Worm (Caenorhabditis elegans) whole organism, L1 larva: ENCODE results near the gene wht-7.
A peak's percentile ranks its signal among the peaks of the same experiment; 100 is the strongest.

Experiments
- Y116A8C.19 ChIP-seq: sonication (generic microtip); optimal IDR thresholded peaks from 2 replicates; lab custom pipeline; 2016; ENCODE audit warnings: missing compliant biosample characterization, missing genetic modification characterization, borderline replicate concordance
- blmp-1 ChIP-seq: fragments of 150-350 bp; optimal IDR thresholded peaks from 2 replicates; lab custom pipeline; 2014; ENCODE audit warnings: missing biosample characterization, missing genetic modification characterization
- ceh-8 ChIP-seq: fragments of 200-800 bp; sonication (Bioruptor generic); optimal IDR thresholded peaks from 2 replicates; lab custom pipeline; 2018; ENCODE audit warnings: mild to moderate bottlenecking, missing genetic modification characterization, moderate library complexity, missing compliant biosample characterization
- ceh-82 ChIP-seq, 3 experiments: fragments of 150-350 bp in 1 of 3; sonication (generic microtip) in 2 of 3; optimal IDR thresholded peaks; 2 replicates each; lab custom pipeline; 2014 to 2017; ENCODE audit warnings: missing biosample characterization in 3 of 3, missing genetic modification characterization in 3 of 3
- ceh-88 ChIP-seq: fragments of 200-800 bp; sonication (Bioruptor generic); IDR thresholded peaks from 2 replicates; pipeline ENCODE4 v1.3.6; 2022; ENCODE audit warnings: missing genetic modification characterization, missing compliant biosample characterization
- ces-1 ChIP-seq: fragments of 150-350 bp; optimal IDR thresholded peaks from 2 replicates; lab custom pipeline; 2014; ENCODE audit warnings: missing biosample characterization, missing genetic modification reagents, missing genetic modification characterization
- dpl-1 ChIP-seq, 3 experiments: fragments of 150-350 bp in 2 of 3; sonication (generic microtip) in 1 of 3; optimal IDR thresholded peaks; 2 replicates each; lab custom pipeline; 2014 to 2017; ENCODE audit warnings: missing biosample characterization in 3 of 3, missing genetic modification characterization in 3 of 3, missing genetic modification reagents in 3 of 3
- dsc-1 ChIP-seq: sonication (generic microtip); optimal IDR thresholded peaks from 2 replicates; lab custom pipeline; 2016; ENCODE audit warnings: mild to moderate bottlenecking, missing genetic modification characterization, missing compliant biosample characterization
- efl-1 ChIP-seq, 4 experiments: fragments of 150-350 bp; optimal IDR thresholded peaks in 3 of 4; peaks in 1 of 4; 1 replicate in 1 of 4; 2 replicates in 3 of 4; lab custom pipeline; 2014; ENCODE audit warnings: missing biosample characterization in 2 of 4, missing genetic modification characterization in 2 of 4, missing genetic modification reagents in 2 of 4
- efl-3 ChIP-seq: fragments of 200-800 bp; sonication (Bioruptor generic); optimal IDR thresholded peaks from 2 replicates; lab custom pipeline; 2018; ENCODE audit warnings: mild to moderate bottlenecking, missing genetic modification characterization, missing compliant biosample characterization
- elt-2 ChIP-seq: sonication (generic microtip); optimal IDR thresholded peaks from 2 replicates; lab custom pipeline; 2016; ENCODE audit warnings: missing genetic modification characterization, mild to moderate bottlenecking, inconsistent platforms, missing compliant biosample characterization, missing genetic modification reagents
- ets-5 ChIP-seq: fragments of 200-800 bp; sonication (Bioruptor generic); IDR thresholded peaks from 2 replicates; pipeline ENCODE4 v1.3.6; 2022; ENCODE audit warnings: missing genetic modification characterization, missing compliant biosample characterization
- fkh-10 ChIP-seq: sonication (generic microtip); optimal IDR thresholded peaks from 2 replicates; lab custom pipeline; 2017; ENCODE audit warnings: missing biosample characterization, missing genetic modification reagents, missing genetic modification characterization
- fkh-8 ChIP-seq: sonication (generic microtip); optimal IDR thresholded peaks from 2 replicates; lab custom pipeline; 2016; ENCODE audit warnings: mild to moderate bottlenecking, missing genetic modification characterization, missing compliant biosample characterization
- hlh-17 ChIP-seq: fragments of 200-800 bp; sonication (Bioruptor generic); optimal IDR thresholded peaks from 2 replicates; lab custom pipeline; 2018; ENCODE audit warnings: missing genetic modification characterization, mild to moderate bottlenecking, missing compliant biosample characterization, moderate library complexity, borderline replicate concordance
- irx-1 ChIP-seq: sonication (generic microtip); optimal IDR thresholded peaks from 2 replicates; lab custom pipeline; 2016; ENCODE audit warnings: missing genetic modification characterization, missing compliant biosample characterization
- isw-1 ChIP-seq: fragments of 200-800 bp; sonication (Bioruptor generic); IDR thresholded peaks from 2 replicates; pipeline ENCODE4 v1.3.6; 2022; ENCODE audit warnings: missing genetic modification characterization, missing compliant biosample characterization
- lin-14 ChIP-seq: fragments of 200-800 bp; sonication (Bioruptor generic); optimal IDR thresholded peaks from 2 replicates; lab custom pipeline; 2018; ENCODE audit warnings: mild to moderate bottlenecking, missing genetic modification characterization, moderate library complexity, missing compliant biosample characterization
- lin-15B ChIP-seq: fragments of 150-350 bp; sonication (generic microtip); optimal IDR thresholded peaks from 3 replicates; lab custom pipeline; 2014; ENCODE audit warnings: missing biosample characterization, missing genetic modification characterization
- lin-35 ChIP-seq, 2 experiments: fragments of 150-350 bp; optimal IDR thresholded peaks; 2 replicates each; lab custom pipeline; 2014; ENCODE audit warnings: missing biosample characterization in 2 of 2, missing genetic modification characterization in 2 of 2, missing genetic modification reagents in 2 of 2
- lsy-2 ChIP-seq, 2 experiments: fragments of 150-350 bp; optimal IDR thresholded peaks; 2 replicates each; lab custom pipeline; 2014; ENCODE audit warnings: missing biosample characterization in 2 of 2, missing genetic modification characterization in 2 of 2
- mab-9 ChIP-seq: fragments of 200-800 bp; sonication (Bioruptor generic); IDR thresholded peaks from 2 replicates; pipeline ENCODE4 v1.3.6; 2022; ENCODE audit warnings: missing genetic modification reagents, missing genetic modification characterization, missing compliant biosample characterization
- mep-1 ChIP-seq: fragments of 150-350 bp; optimal IDR thresholded peaks from 2 replicates; lab custom pipeline; 2014; ENCODE audit warnings: missing biosample characterization, missing genetic modification characterization
- nhr-19 ChIP-seq: fragments of 200-800 bp; sonication (Bioruptor generic); conservative IDR thresholded peaks from 2 replicates; pipeline ENCODE4 v1.3.6; 2022; ENCODE audit warnings: missing genetic modification characterization, missing compliant biosample characterization
- nhr-20 ChIP-seq: sonication (generic microtip); optimal IDR thresholded peaks from 2 replicates; lab custom pipeline; 2016; ENCODE audit warnings: mild to moderate bottlenecking, missing genetic modification characterization, missing compliant biosample characterization
- nhr-47 ChIP-seq: sonication (generic microtip); optimal IDR thresholded peaks from 2 replicates; lab custom pipeline; 2016; ENCODE audit warnings: mild to moderate bottlenecking, missing genetic modification characterization, moderate library complexity, missing compliant biosample characterization
- nhr-71 ChIP-seq: sonication (generic microtip); optimal IDR thresholded peaks from 2 replicates; lab custom pipeline; 2016; ENCODE audit warnings: mild to moderate bottlenecking, missing genetic modification characterization, moderate library complexity, missing compliant biosample characterization
- nhr-77 ChIP-seq: fragments of 150-350 bp; optimal IDR thresholded peaks from 2 replicates; lab custom pipeline; 2014; ENCODE audit warnings: missing biosample characterization, missing genetic modification characterization
- nhr-85 ChIP-seq: sonication (generic microtip); peaks from one replicate; lab custom pipeline; 2016; ENCODE audit warnings: missing genetic modification characterization, inconsistent platforms, missing compliant biosample characterization
- pax-3 ChIP-seq: fragments of 200-800 bp; sonication (Bioruptor generic); optimal IDR thresholded peaks from 2 replicates; lab custom pipeline; 2018; ENCODE audit warnings: mild to moderate bottlenecking, missing genetic modification characterization, moderate library complexity, missing compliant biosample characterization
- snu-23 ChIP-seq: sonication (generic microtip); optimal IDR thresholded peaks from 2 replicates; lab custom pipeline; 2016; ENCODE audit warnings: missing genetic modification characterization, missing compliant biosample characterization
- sptf-1 ChIP-seq: fragments of 150-350 bp; optimal IDR thresholded peaks from 2 replicates; lab custom pipeline; 2014; ENCODE audit warnings: missing biosample characterization, missing genetic modification characterization
- sup-37 ChIP-seq: fragments of 200-800 bp; sonication (Bioruptor generic); optimal IDR thresholded peaks from 2 replicates; lab custom pipeline; 2018; ENCODE audit warnings: mild to moderate bottlenecking, missing genetic modification characterization, missing compliant biosample characterization
- swsn-7 ChIP-seq: sonication (generic microtip); optimal IDR thresholded peaks from 2 replicates; lab custom pipeline; 2016; ENCODE audit warnings: missing genetic modification characterization, missing compliant biosample characterization
- tbx-2 ChIP-seq: sonication (generic microtip); optimal IDR thresholded peaks from 2 replicates; lab custom pipeline; 2016; ENCODE audit warnings: missing genetic modification characterization, missing compliant biosample characterization
- unc-86 ChIP-seq: sonication (generic microtip); optimal IDR thresholded peaks from 2 replicates; lab custom pipeline; 2016; ENCODE audit warnings: missing genetic modification characterization, missing compliant biosample characterization
- vab-15 ChIP-seq: sonication (generic microtip); optimal IDR thresholded peaks from 2 replicates; lab custom pipeline; 2017; ENCODE audit warnings: missing genotype, mild to moderate bottlenecking, missing genetic modification characterization, missing compliant biosample characterization
- xbp-1 ChIP-seq: sonication (generic microtip); optimal IDR thresholded peaks from 2 replicates; lab custom pipeline; 2016; ENCODE audit warnings: missing genetic modification characterization, missing compliant biosample characterization
- zip-4 ChIP-seq: fragments of 200-800 bp; sonication (Bioruptor generic); optimal IDR thresholded peaks from 2 replicates; lab custom pipeline; 2018; ENCODE audit warnings: mild to moderate bottlenecking, missing genetic modification characterization, moderate library complexity, missing compliant biosample characterization
- ztf-4 ChIP-seq: fragments of 150-350 bp; optimal IDR thresholded peaks from 2 replicates; lab custom pipeline; 2014; ENCODE audit warnings: missing biosample characterization, missing genetic modification characterization

The wht-7 gene

ce11 chrIII:6134111-6134510 lies 15.3 kb downstream of the wht-7 start:
- TF ChIP-seq dsc-1 (tag; lab: Kevin White, UChicago) (peak; percentile 75), lin-35 (GFP tag; optimal IDR thresholded peaks at IDR 0.05; lab: Kevin White, UChicago) (no peak)
- TF ChIP-seq, all 84 proteins: peak for 1

- peak; percentile 41 for TF ChIP-seq nhr-71
- TF ChIP-seq hlh-17 (GFP tag; lab: Kevin White, UChicago), result peak; percentile 60
- peak; percentile 49 for TF ChIP-seq blmp-1 (tag; lab: Kevin White, UChicago)
- peak; percentile 5 for TF ChIP-seq xbp-1 (tag; lab: Kevin White, UChicago)
- 0 out of 2 replicates have a peak, but pooled peaks have one; percentile 22 for TF ChIP-seq isw-1 (GFP tag; lab: Robert Waterston, UW)
- peak; percentile 70 for TF ChIP-seq unc-86 (tag; lab: Kevin White, UChicago)
- peak in 1 of 3 experiments; percentile 2 for TF ChIP-seq ceh-82 (tag; optimal IDR thresholded peaks at IDR 0.05; lab: Kevin White, UChicago)
- TF ChIP-seq lsy-2 (tag; optimal IDR thresholded peaks at IDR 0.05; lab: Kevin White, UChicago), result peak in 1 of 2 experiments; percentile 21
- peak; percentile 42; the same call in 1 of the 2 replicates for TF ChIP-seq nhr-19 (GFP tag; lab: Robert Waterston, UW)
- peak; percentile 94 for TF ChIP-seq lin-14
- TF ChIP-seq zip-4 (GFP tag; lab: Kevin White, UChicago), result peak; percentile 50
- TF ChIP-seq elt-2, result peak; percentile 40
- TF ChIP-seq ceh-8 (GFP tag; lab: Kevin White, UChicago), result peak; percentile 79
- TF ChIP-seq swsn-7, result peak; percentile 62
- TF ChIP-seq pax-3 (tag; lab: Kevin White, UChicago), result peak; percentile 75
- peak; percentile 79 for TF ChIP-seq nhr-85 (tag; lab: Kevin White, UChicago)
- peak; percentile 46 for TF ChIP-seq irx-1 (tag; lab: Kevin White, UChicago)
- TF ChIP-seq tbx-2 (tag; lab: Kevin White, UChicago), result peak; percentile 44
- peak; percentile 65 for TF ChIP-seq fkh-10 (GFP tag; lab: Kevin White, UChicago)
- peak; percentile 73 for TF ChIP-seq fkh-8 (tag; lab: Kevin White, UChicago)
- peak; percentile 70 for TF ChIP-seq nhr-47 (tag; lab: Kevin White, UChicago)
- peak in 1 of 3 experiments; percentile 1 for TF ChIP-seq dpl-1 (GFP tag; optimal IDR thresholded peaks at IDR 0.05; lab: Kevin White, UChicago)
Measured at ce11 chrIII:6133389-6133789, 16.0 kb downstream of the wht-7 start.

DNA sequence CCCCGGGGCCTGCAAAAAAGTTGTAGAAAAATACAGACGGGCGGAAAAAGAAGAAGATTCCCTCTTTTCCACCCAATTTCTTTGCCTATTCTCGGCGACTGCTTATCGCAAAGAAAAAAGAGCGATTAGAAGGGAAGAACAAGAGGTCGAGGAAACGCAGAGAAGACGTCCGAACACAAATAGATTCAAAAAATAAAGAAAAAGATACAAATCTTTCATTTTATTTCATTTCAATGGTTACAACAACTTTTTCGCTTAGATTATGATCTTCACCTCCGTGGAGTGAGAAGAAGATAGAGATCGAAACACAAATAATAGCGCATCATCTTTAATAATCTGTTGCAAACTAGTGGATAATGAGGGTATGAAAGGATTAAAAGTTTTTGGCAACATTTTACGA lies 17.3 kb downstream of the wht-7 start:
- TF ChIP-seq zip-4 (GFP tag; lab: Kevin White, UChicago), result no peak
- peak; percentile 81 for TF ChIP-seq lin-14
- TF ChIP-seq nhr-77 (tag; lab: Kevin White, UChicago), result peak; percentile 9
- TF ChIP-seq blmp-1 (tag; lab: Kevin White, UChicago), result peak; percentile 69
- TF ChIP-seq snu-23 (GFP tag; lab: Kevin White, UChicago), result peak; percentile 9
- TF ChIP-seq efl-3 (GFP tag; lab: Kevin White, UChicago), result peak; percentile 43
- TF ChIP-seq sptf-1, result no peak
- TF ChIP-seq mep-1, result peak; percentile 58
- TF ChIP-seq lin-15B, result no peak
- TF ChIP-seq nhr-71, result peak; percentile 53
- TF ChIP-seq nhr-20, result peak; percentile 36
- TF ChIP-seq nhr-85 (tag; lab: Kevin White, UChicago), result peak; percentile 91
- TF ChIP-seq lsy-2 (tag; optimal IDR thresholded peaks at IDR 0.05; lab: Kevin White, UChicago), result peak in 1 of 2 experiments; percentile 6
- TF ChIP-seq, all 84 proteins: peak for 10

- TF ChIP-seq efl-1 (optimal IDR thresholded peaks at IDR 0.05; lab: Kevin White, UChicago) (no peak), efl-1 (GFP tag; optimal IDR thresholded peaks at IDR 0.05 in 1 of 2; lab: Kevin White, UChicago) (peak in 1 of 2 experiments; percentile 29), mep-1 (no peak), Y116A8C.19 (tag; lab: Kevin White, UChicago) (no peak), ceh-88 (peak; percentile 19; the same call in 1 of the 2 replicates), lin-15B (no peak), sup-37 (GFP tag; lab: Kevin White, UChicago) (no peak), ztf-4 (tag; lab: Kevin White, UChicago) (peak; percentile 74), elt-2 (no peak), nhr-71 (peak; percentile 12), nhr-19 (GFP tag; lab: Robert Waterston, UW) (0 out of 2 replicates have a peak, but pooled peaks have one; percentile 19), mab-9 (GFP tag; lab: Robert Waterston, UW) (0 out of 2 replicates have a peak, but pooled peaks have one; percentile 10), ets-5 (GFP tag; lab: Robert Waterston, UW) (no peak), ces-1 (GFP tag; lab: Kevin White, UChicago) (no peak), vab-15 (tag; lab: Kevin White, UChicago) (no peak)
Measured at ce11 chrIII:6123647-6124046, 25.8 kb downstream of the wht-7 start.
